Worm (Caenorhabditis elegans): ENCODE data around the gene fubl-1.

fubl-1 gene

ce11 chrV:10281374-10281773 lies 42.7 kb upstream of the fubl-1 start, which contains the start of gene lys-2:
TSS of gene lys-2 (minus strand) at chrV:10281474.
- TF ChIP-seq ama-1 (optimal IDR thresholded peaks at IDR 0.05) (no peak), ceh-30 (tag; optimal IDR thresholded peaks at IDR 0.05) (no peak), fkh-10 (GFP tag; optimal IDR thresholded peaks at IDR 0.05) (no peak), C08G9.2 (tag; optimal IDR thresholded peaks at IDR 0.05) (no peak), ceh-14 (tag; optimal IDR thresholded peaks at IDR 0.05) (no peak), ahr-1 (tag; optimal IDR thresholded peaks at IDR 0.05) (no peak), pqm-1 (tag; optimal IDR thresholded peaks at IDR 0.05) (no peak), ets-4 (tag; optimal IDR thresholded peaks at IDR 0.05) (no peak), ceh-45 (GFP tag; IDR thresholded peaks at IDR 0.05) (no peak), ceh-2 (tag; optimal IDR thresholded peaks at IDR 0.05) (no peak), nfya-1 (tag; optimal IDR thresholded peaks at IDR 0.05) (no peak), ceh-48 (tag; optimal IDR thresholded peaks at IDR 0.05) (no peak), elt-4 (tag; optimal IDR thresholded peaks at IDR 0.05) (no peak), hlh-8 (tag; optimal IDR thresholded peaks at IDR 0.05) (no peak), gmeb-2 (tag; optimal IDR thresholded peaks at IDR 0.05) (no peak), lin-11 (tag; optimal IDR thresholded peaks at IDR 0.05) (no peak), npax-4 (tag; optimal IDR thresholded peaks at IDR 0.05) (no peak), ceh-31 (tag; optimal IDR thresholded peaks at IDR 0.05) (no peak), unc-42 (tag; optimal IDR thresholded peaks at IDR 0.05) (no peak), sox-2 (GFP tag; IDR thresholded peaks at IDR 0.05) (no peak)

ce11 chrV:10280112-10280511 lies 41.4 kb upstream of the fubl-1 start:
- TF ChIP-seq zip-5 (tag; optimal IDR thresholded peaks at IDR 0.05) = no peak
- no peak for TF ChIP-seq ceh-30 (tag; optimal IDR thresholded peaks at IDR 0.05)
- no peak for TF ChIP-seq nhr-11 (tag; optimal IDR thresholded peaks at IDR 0.05)
- TF ChIP-seq elt-2 (tag; optimal IDR thresholded peaks at IDR 0.05) = peak; percentile 15
- no peak for TF ChIP-seq nhr-232 (tag; optimal IDR thresholded peaks at IDR 0.05)

- TF ChIP-seq elt-2 (tag; optimal IDR thresholded peaks at IDR 0.05) (peak; percentile 20), sox-2 (GFP tag; IDR thresholded peaks at IDR 0.05) (no peak)
Measured at ce11 chrV:10277579-10277978, 38.9 kb upstream of the fubl-1 start, which contains the start of gene lys-1. TSS of gene lys-1 (plus strand) at chrV:10277904.

- TF ChIP-seq sox-4 (tag; optimal IDR thresholded peaks at IDR 0.05) = no peak
- no peak for TF ChIP-seq eyg-1 (tag; optimal IDR thresholded peaks at IDR 0.05)
- TF ChIP-seq pha-2 (tag; optimal IDR thresholded peaks at IDR 0.05) = no peak
- no peak for TF ChIP-seq npax-4 (tag; optimal IDR thresholded peaks at IDR 0.05)
- no peak for TF ChIP-seq elt-2 (tag; optimal IDR thresholded peaks at IDR 0.05)
- TF ChIP-seq zip-5 (tag; optimal IDR thresholded peaks at IDR 0.05) = no peak
- no peak for TF ChIP-seq lim-6 (tag; optimal IDR thresholded peaks at IDR 0.05)
- no peak for TF ChIP-seq pag-3 (tag; optimal IDR thresholded peaks at IDR 0.05; ENCODE audit: borderline replicate concordance)
- TF ChIP-seq F13H6.1 (tag; optimal IDR thresholded peaks at IDR 0.05) = no peak
- no peak for TF ChIP-seq fkh-6 (tag; optimal IDR thresholded peaks at IDR 0.05)
- TF ChIP-seq mec-3 (tag; optimal IDR thresholded peaks at IDR 0.05; ENCODE audit: borderline replicate concordance) = no peak
- no peak for TF ChIP-seq ref-2 (tag; optimal IDR thresholded peaks at IDR 0.05)
- TF ChIP-seq syd-9 (tag; optimal IDR thresholded peaks at IDR 0.05) = no peak
- no peak for TF ChIP-seq C08G9.2 (tag; optimal IDR thresholded peaks at IDR 0.05)
- TF ChIP-seq unc-3 (GFP tag; conservative IDR thresholded peaks at IDR 0.05) = no peak
- TF ChIP-seq unc-3 (tag; optimal IDR thresholded peaks at IDR 0.05) = no peak
- TF ChIP-seq ceh-48 (tag; optimal IDR thresholded peaks at IDR 0.05) = no peak
Measured at ce11 chrV:10276038-10276437, 37.4 kb upstream of the fubl-1 start.

- TF ChIP-seq ceh-6 (GFP tag; optimal IDR thresholded peaks at IDR 0.05) = no peak
- TF ChIP-seq unc-42 (tag; optimal IDR thresholded peaks at IDR 0.05) = peak; percentile 0
Measured at ce11 chrV:10275619-10276018, 37.0 kb upstream of the fubl-1 start, which contains the start of gene Y22F5A.11. TSS of gene Y22F5A.11 (minus strand) at chrV:10275646.

Measured in whole organism, late embryonic.